Worm (Caenorhabditis elegans): ENCODE data around the gene fbxb-78.

DNA sequence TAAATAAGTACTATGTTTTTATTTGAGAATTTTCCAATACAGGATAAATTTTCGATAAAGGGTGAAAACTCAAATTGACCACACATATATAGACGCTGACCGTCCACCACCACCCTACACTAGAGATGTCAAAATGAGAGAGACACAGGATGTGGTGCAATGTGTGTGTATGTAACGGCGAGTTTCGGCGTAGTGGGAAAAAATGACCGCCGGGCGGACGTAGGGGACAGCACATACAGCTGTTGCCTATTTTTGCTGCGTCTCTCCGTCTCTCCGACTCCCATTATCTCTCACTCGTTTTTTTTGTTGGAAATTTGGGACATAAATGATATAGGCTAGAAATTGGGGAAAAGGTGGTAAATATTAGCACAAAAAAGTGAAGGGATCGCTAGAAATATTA, 43.8 kb downstream of the fbxb-78 start:
- TF ChIP-seq zag-1 (tag; optimal IDR thresholded peaks at IDR 0.05) (no peak), unc-39 (tag; optimal IDR thresholded peaks at IDR 0.05) (no peak), R02D3.7 (tag; optimal IDR thresholded peaks at IDR 0.05) (no peak), unc-62 (GFP tag; optimal IDR thresholded peaks at IDR 0.05) (no peak), elt-1 (tag; optimal IDR thresholded peaks at IDR 0.05) (no peak), nhr-28 (tag; optimal IDR thresholded peaks at IDR 0.05) (no peak), elt-3 (tag; optimal IDR thresholded peaks at IDR 0.05) (no peak), tbx-2 (tag; optimal IDR thresholded peaks at IDR 0.05) (no peak)

Data from whole organism, L3 larva.